Worm (Caenorhabditis elegans): ENCODE data around the gene mpst-4.

DNA sequence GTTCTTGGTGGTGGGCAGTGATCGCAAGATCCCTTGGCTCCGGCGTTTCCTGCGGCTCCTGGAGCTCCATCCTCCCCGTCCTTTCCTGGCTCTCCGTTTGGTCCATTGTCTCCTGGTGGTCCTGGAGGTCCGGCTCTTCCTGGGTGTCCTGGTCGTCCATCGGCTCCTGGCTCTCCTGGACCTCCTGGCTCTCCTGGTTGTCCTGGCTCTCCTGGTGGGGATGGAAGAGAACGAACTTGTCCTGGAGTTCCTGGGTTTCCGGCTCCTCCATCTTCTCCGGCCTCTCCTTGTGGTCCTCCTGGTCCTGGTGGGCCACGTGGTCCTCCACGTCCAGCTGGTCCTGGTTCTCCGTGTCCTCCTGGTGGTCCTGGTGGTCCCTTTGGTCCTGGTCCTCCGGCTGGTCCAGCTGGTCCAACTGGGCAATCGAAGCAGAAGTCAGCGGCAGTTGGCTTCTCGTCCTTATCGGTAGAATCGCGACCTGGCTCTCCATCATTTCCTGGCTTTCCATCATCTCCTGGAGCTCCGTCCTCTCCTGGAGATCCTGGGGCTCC lies 6.6 kb upstream of the mpst-4 start:
- TF ChIP-seq pha-4 (tag; optimal IDR thresholded peaks at IDR 0.05) (no peak), ets-4 (tag; optimal IDR thresholded peaks at IDR 0.05) (no peak), unc-55 (GFP tag; optimal IDR thresholded peaks at IDR 0.05) (no peak)
